Fruit fly (Drosophila melanogaster): ENCODE results near the gene Fim.

The Fim gene

dm6 chrX:17322852-17323251 is 21.1 kb upstream of the Fim start (continued):
- TF ChIP-seq dpn (GFP tag; optimal IDR thresholded peaks at IDR 0.05) (no peak), amos (GFP tag; IDR thresholded peaks at IDR 0.05; ENCODE audit: partially characterized antibody) (no peak), CG14860 (GFP tag; IDR thresholded peaks at IDR 0.05; ENCODE audit: partially characterized antibody) (no peak), unpg (GFP tag; optimal IDR thresholded peaks at IDR 0.05) (no peak), emc (GFP tag; optimal IDR thresholded peaks at IDR 0.05) (no peak), sens (GFP tag) (peak; percentile 58), CkIIα-i1 (GFP tag; IDR thresholded peaks at IDR 0.05) (no peak), her (GFP tag; optimal IDR thresholded peaks at IDR 0.05) (no peak), kni (GFP tag; optimal IDR thresholded peaks at IDR 0.05) (no peak), sna (GFP tag; IDR thresholded peaks at IDR 0.05; ENCODE audit: partially characterized antibody) (no peak), CG9215 (GFP tag; IDR thresholded peaks at IDR 0.05) (0 out of 2 replicates have a peak, but pooled peaks have one; percentile 14), CG8281 (tag; optimal IDR thresholded peaks at IDR 0.05) (no peak), ab (GFP tag; optimal IDR thresholded peaks at IDR 0.05) (no peak), CG12299 (tag; optimal IDR thresholded peaks at IDR 0.05) (no peak), H15 (GFP tag; IDR thresholded peaks at IDR 0.05) (no peak), sr (GFP tag; IDR thresholded peaks at IDR 0.05) (no peak), Atf3 (GFP tag; optimal IDR thresholded peaks at IDR 0.05) (no peak), CG6854 (GFP tag; optimal IDR thresholded peaks at IDR 0.05) (no peak), CG7357 (GFP tag; IDR thresholded peaks at IDR 0.05) (no peak), CG1647 (GFP tag; optimal IDR thresholded peaks at IDR 0.05) (no peak), al (GFP tag; IDR thresholded peaks at IDR 0.05) (no peak)

dm6 chrX:17316723-17317262 is 15.1 kb upstream of the Fim start:
- TF ChIP-seq CG2875 (GFP tag; optimal IDR thresholded peaks at IDR 0.05) (no peak), CG4360 (GFP tag; IDR thresholded peaks at IDR 0.05) (peak; percentile 85), ac (GFP tag; optimal IDR thresholded peaks at IDR 0.05) (peak; percentile 81), Hey (tag; optimal IDR thresholded peaks at IDR 0.05) (no peak), mirr (GFP tag; optimal IDR thresholded peaks at IDR 0.05) (no peak), Nf-YB (GFP tag; optimal IDR thresholded peaks at IDR 0.05) (peak; percentile 40), crol (GFP tag; IDR thresholded peaks at IDR 0.05) (peak; percentile 69), Fer2 (tag; optimal IDR thresholded peaks at IDR 0.05) (no peak), CG1832 (GFP tag; optimal IDR thresholded peaks at IDR 0.05) (peak; percentile 33), Oaz (GFP tag; IDR thresholded peaks at IDR 0.05) (no peak), sens (GFP tag) (peak; percentile 61)

- peak; percentile 94 for TF ChIP-seq CG4360 (GFP tag; IDR thresholded peaks at IDR 0.05)
- TF ChIP-seq NC2β (GFP tag; optimal IDR thresholded peaks at IDR 0.05), result no peak
- TF ChIP-seq CG11504 (tag; optimal IDR thresholded peaks at IDR 0.05), result peak; percentile 52
Observed at dm6 chrX:17315566-17315965, 13.8 kb upstream of the Fim start.

- no peak for TF ChIP-seq Pdp1 (GFP tag; optimal IDR thresholded peaks at IDR 0.05)
- TF ChIP-seq nmo (GFP tag; optimal IDR thresholded peaks at IDR 0.05), result no peak
- TF ChIP-seq NfI (GFP tag; optimal IDR thresholded peaks at IDR 0.05), result no peak
- TF ChIP-seq bigmax (GFP tag; optimal IDR thresholded peaks at IDR 0.05), result no peak
- TF ChIP-seq jigr1 (GFP tag; IDR thresholded peaks at IDR 0.05), result no peak
- no peak for TF ChIP-seq NFAT (GFP tag; IDR thresholded peaks at IDR 0.05)
- no peak for TF ChIP-seq sim (GFP tag; IDR thresholded peaks at IDR 0.05)
- TF ChIP-seq zen (tag; optimal IDR thresholded peaks at IDR 0.05), result peak; percentile 59
- no peak for TF ChIP-seq CG5180 (GFP tag; optimal IDR thresholded peaks at IDR 0.05)
- no peak for TF ChIP-seq sima (GFP tag; optimal IDR thresholded peaks at IDR 0.05)
- no peak for TF ChIP-seq ERR (GFP tag; optimal IDR thresholded peaks at IDR 0.05)
- TF ChIP-seq CG12391 (tag; optimal IDR thresholded peaks at IDR 0.05), result no peak
- TF ChIP-seq pita (GFP tag; optimal IDR thresholded peaks at IDR 0.05), result no peak
- no peak for TF ChIP-seq dati (GFP tag; IDR thresholded peaks at IDR 0.05)
- TF ChIP-seq danr (GFP tag; IDR thresholded peaks at IDR 0.05), result no peak
- TF ChIP-seq CG2889 (GFP tag; IDR thresholded peaks at IDR 0.05), result no peak
Observed at dm6 chrX:17314213-17314612, 12.5 kb upstream of the Fim start, which contains the start of gene B-H2. Gene B-H2 (plus strand): TSS chrX:17314581.

All from whole organism, embryonic.